Fruit fly (Drosophila melanogaster): Measurements from ENCODE around the gene CG5645.
A peak's percentile ranks its signal among the peaks of the same experiment; 100 is the strongest.

CG5645 gene

DNA sequence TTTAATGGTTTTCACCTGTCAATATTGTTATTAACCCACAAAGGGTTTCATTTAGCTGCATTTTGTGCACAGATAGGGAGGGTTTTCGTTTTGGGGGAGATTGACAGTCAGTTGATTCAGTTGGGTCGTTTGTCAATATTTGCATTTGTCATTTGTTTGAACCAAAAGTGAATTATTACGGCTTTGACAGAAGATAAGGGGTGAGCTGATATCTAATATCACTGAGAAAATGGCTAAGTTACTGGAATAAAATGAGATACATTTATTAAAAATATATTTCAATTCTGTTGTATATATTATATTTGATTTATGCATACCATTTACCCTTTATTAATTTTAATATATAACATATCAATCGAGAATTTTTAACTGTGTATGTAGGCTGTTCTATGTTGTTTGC is 52.6 kb downstream of the CG5645 start (continued):
- no peak for TF ChIP-seq CG2120 (GFP tag; optimal IDR thresholded peaks at IDR 0.05)
- TF ChIP-seq dmrt11E (tag; optimal IDR thresholded peaks at IDR 0.05) = peak; percentile 75
- no peak for TF ChIP-seq ERR (GFP tag; optimal IDR thresholded peaks at IDR 0.05)
- TF ChIP-seq Blimp-1 (GFP tag; optimal IDR thresholded peaks at IDR 0.05) = peak; percentile 65
- peak; percentile 50 for TF ChIP-seq CG8359 (GFP tag; optimal IDR thresholded peaks at IDR 0.05; ENCODE audit: borderline replicate concordance)
- TF ChIP-seq Trl (optimal IDR thresholded peaks at IDR 0.05) = no peak
- TF ChIP-seq Trl (GFP tag; optimal IDR thresholded peaks at IDR 0.05) = peak; percentile 23
- no peak for TF ChIP-seq mld (GFP tag; IDR thresholded peaks at IDR 0.05; ENCODE audit: partially characterized antibody)
- TF ChIP-seq Mrtf (GFP tag; IDR thresholded peaks at IDR 0.05) = no peak
- peak; percentile 16 for TF ChIP-seq CG6683 (GFP tag; optimal IDR thresholded peaks at IDR 0.05)
- no peak for TF ChIP-seq MBD-R2 (GFP tag; IDR thresholded peaks at IDR 0.05)
- peak; percentile 43 for TF ChIP-seq CG6765 (GFP tag; optimal IDR thresholded peaks at IDR 0.05)
- TF ChIP-seq so (GFP tag; IDR thresholded peaks at IDR 0.05) = no peak
- TF ChIP-seq dpn (GFP tag; optimal IDR thresholded peaks at IDR 0.05) = no peak
- TF ChIP-seq lilli (GFP tag; optimal IDR thresholded peaks at IDR 0.05) = no peak
- 0 out of 3 replicates have a peak, but pooled peaks have one; percentile 23 for TF ChIP-seq zfh1 (GFP tag; IDR thresholded peaks at IDR 0.05)
- peak; percentile 23; the same call in 1 of the 3 replicates for TF ChIP-seq row (GFP tag; IDR thresholded peaks at IDR 0.05)
- TF ChIP-seq CG12769 (tag; optimal IDR thresholded peaks at IDR 0.05) = no peak
- no peak for TF ChIP-seq BEAF-32 (GFP tag; optimal IDR thresholded peaks at IDR 0.05)
- TF ChIP-seq CG8290 (GFP tag; optimal IDR thresholded peaks at IDR 0.05) = peak; percentile 48
- TF ChIP-seq CG8290 (tag; optimal IDR thresholded peaks at IDR 0.05) = peak; percentile 36 to 79
- TF ChIP-seq her (GFP tag; optimal IDR thresholded peaks at IDR 0.05) = no peak
- TF ChIP-seq CG4360 (GFP tag; IDR thresholded peaks at IDR 0.05) = no peak
- no peak for TF ChIP-seq Elba2 (GFP tag; optimal IDR thresholded peaks at IDR 0.05)
- TF ChIP-seq Dp (GFP tag; optimal IDR thresholded peaks at IDR 0.05) = no peak
- no peak for TF ChIP-seq maf-S (GFP tag; optimal IDR thresholded peaks at IDR 0.05)
- no peak for TF ChIP-seq prd (optimal IDR thresholded peaks at IDR 0.05)
- 0 out of 3 replicates have a peak, but pooled peaks have one; percentile 21 for TF ChIP-seq prd (GFP tag; IDR thresholded peaks at IDR 0.05)
- TF ChIP-seq PHDP (tag; optimal IDR thresholded peaks at IDR 0.05) = peak; percentile 63
- TF ChIP-seq NfI (GFP tag; optimal IDR thresholded peaks at IDR 0.05) = peak; percentile 4
- TF ChIP-seq pum (GFP tag; optimal IDR thresholded peaks at IDR 0.05) = no peak
- peak; percentile 82 for TF ChIP-seq Vsx1 (GFP tag; optimal IDR thresholded peaks at IDR 0.05)
- TF ChIP-seq CG16779 (GFP tag; IDR thresholded peaks at IDR 0.05) = no peak
- peak; percentile 69 for TF ChIP-seq CG18262 (tag; optimal IDR thresholded peaks at IDR 0.05)
- no peak for TF ChIP-seq crc (GFP tag; optimal IDR thresholded peaks at IDR 0.05)
- TF ChIP-seq CG1529 (GFP tag; optimal IDR thresholded peaks at IDR 0.05) = peak; percentile 65
- TF ChIP-seq gsb (GFP tag; IDR thresholded peaks at IDR 0.05) = no peak
- peak; percentile 54 for TF ChIP-seq trem (tag; optimal IDR thresholded peaks at IDR 0.05)
- peak; percentile 35 for TF ChIP-seq Hmr (GFP tag; optimal IDR thresholded peaks at IDR 0.05)
- TF ChIP-seq amos (GFP tag; IDR thresholded peaks at IDR 0.05; ENCODE audit: partially characterized antibody) = no peak
- no peak for TF ChIP-seq Max (GFP tag; optimal IDR thresholded peaks at IDR 0.05)
- TF ChIP-seq kay (GFP tag; optimal IDR thresholded peaks at IDR 0.05) = no peak
- peak; percentile 9 for TF ChIP-seq ewg (GFP tag; optimal IDR thresholded peaks at IDR 0.05)
- peak; percentile 72 for TF ChIP-seq tap (tag; optimal IDR thresholded peaks at IDR 0.05)
- peak; percentile 20 for TF ChIP-seq bcd (GFP tag; optimal IDR thresholded peaks at IDR 0.05)
- TF ChIP-seq CG15073 (GFP tag; optimal IDR thresholded peaks at IDR 0.05) = no peak
- no peak for TF ChIP-seq pita (GFP tag; optimal IDR thresholded peaks at IDR 0.05)
- TF ChIP-seq ftz-f1 (GFP tag; optimal IDR thresholded peaks at IDR 0.05) = no peak
- no peak for TF ChIP-seq dimm (GFP tag; IDR thresholded peaks at IDR 0.05)
- TF ChIP-seq fd64A (GFP tag; optimal IDR thresholded peaks at IDR 0.05) = peak; percentile 79
- no peak for TF ChIP-seq ind (GFP tag; optimal IDR thresholded peaks at IDR 0.05)
- TF ChIP-seq CG8924 (tag; optimal IDR thresholded peaks at IDR 0.05) = peak; percentile 56
